Worm (Caenorhabditis elegans) whole organism, L2 larva: ENCODE results near the gene aqp-2.

ENCODE experiments used
- C34F6.9 ChIP-seq: fragments of 150-350 bp; optimal IDR thresholded peaks from 2 replicates; lab custom pipeline; 2014; ENCODE audit warnings: missing biosample characterization, missing genetic modification characterization
- F13H6.1 ChIP-seq: sonication (generic microtip); optimal IDR thresholded peaks from 2 replicates; lab custom pipeline; 2016; ENCODE audit warnings: missing genetic modification characterization, missing compliant biosample characterization
- R02D3.7 ChIP-seq: fragments of 150-350 bp; optimal IDR thresholded peaks from 2 replicates; lab custom pipeline; 2014; ENCODE audit warnings: missing biosample characterization, missing genetic modification characterization
- Y55F3AM.14 ChIP-seq: fragments of 200-800 bp; sonication (Bioruptor generic); optimal IDR thresholded peaks from 2 replicates; lab custom pipeline; 2018; ENCODE audit warnings: mild to moderate bottlenecking, missing genetic modification characterization, missing compliant biosample characterization
- ZK546.5 ChIP-seq: sonication (generic microtip); optimal IDR thresholded peaks from 2 replicates; lab custom pipeline; 2017; ENCODE audit warnings: missing biosample characterization, missing genetic modification characterization
- alr-1 ChIP-seq: fragments of 150-350 bp; optimal IDR thresholded peaks from 2 replicates; lab custom pipeline; 2014; ENCODE audit warnings: missing biosample characterization, missing genetic modification characterization
- ama-1 ChIP-seq: fragments of 150-350 bp; optimal IDR thresholded peaks from 2 replicates; lab custom pipeline; 2018; ENCODE audit warnings: inconsistent platforms
- ceh-16 ChIP-seq: fragments of 150-350 bp; optimal IDR thresholded peaks from 2 replicates; lab custom pipeline; 2014; ENCODE audit warnings: missing biosample characterization, missing genetic modification characterization
- ceh-82 ChIP-seq: fragments of 150-350 bp; optimal IDR thresholded peaks from 2 replicates; lab custom pipeline; 2014; ENCODE audit warnings: missing biosample characterization, missing genetic modification characterization
- crh-2 ChIP-seq: sonication (generic microtip); optimal IDR thresholded peaks from 2 replicates; lab custom pipeline; 2017; ENCODE audit warnings: missing biosample characterization, missing genetic modification characterization
- dmd-4 ChIP-seq: sonication (generic microtip); optimal IDR thresholded peaks from 2 replicates; lab custom pipeline; 2017; ENCODE audit warnings: missing biosample characterization, missing genetic modification characterization
- elt-3 ChIP-seq: sonication (generic microtip); optimal IDR thresholded peaks from 2 replicates; lab custom pipeline; 2017; ENCODE audit warnings: missing biosample characterization, missing genetic modification characterization
- fos-1 ChIP-seq: fragments of 150-350 bp; optimal IDR thresholded peaks from 2 replicates; lab custom pipeline; 2014; ENCODE audit warnings: missing biosample characterization, missing genetic modification characterization
- gmeb-1 ChIP-seq: fragments of 150-350 bp; optimal IDR thresholded peaks from 2 replicates; lab custom pipeline; 2014; ENCODE audit warnings: missing biosample characterization, missing genetic modification characterization
- lin-11 ChIP-seq: fragments of 150-350 bp; sonication (generic microtip); optimal IDR thresholded peaks from 2 replicates; lab custom pipeline; 2014; ENCODE audit warnings: missing biosample characterization, missing genetic modification characterization, inconsistent platforms, mixed read lengths
- lin-13 ChIP-seq: fragments of 150-350 bp; optimal IDR thresholded peaks from 2 replicates; lab custom pipeline; 2014; ENCODE audit warnings: missing biosample characterization, missing genetic modification reagents, missing genetic modification characterization
- lsy-2 ChIP-seq, 2 experiments: fragments of 150-350 bp in 1 of 2; sonication (generic microtip) in 1 of 2; optimal IDR thresholded peaks; 2 replicates each; lab custom pipeline; 2014 to 2017; ENCODE audit warnings: missing biosample characterization in 2 of 2, missing genetic modification characterization in 2 of 2
- mab-5 ChIP-seq: fragments of 150-350 bp; optimal IDR thresholded peaks from 2 replicates; lab custom pipeline; 2014; ENCODE audit warnings: missing biosample characterization, missing genetic modification characterization
- mbf-1 ChIP-seq: sonication (generic microtip); optimal IDR thresholded peaks from 2 replicates; lab custom pipeline; 2017; ENCODE audit warnings: missing biosample characterization, missing genetic modification characterization
- nhr-10 ChIP-seq: sonication (generic microtip); optimal IDR thresholded peaks from 2 replicates; lab custom pipeline; 2017; ENCODE audit warnings: missing biosample characterization, missing genetic modification characterization
- nhr-11 ChIP-seq: fragments of 150-350 bp; optimal IDR thresholded peaks from 2 replicates; lab custom pipeline; 2014; ENCODE audit warnings: missing biosample characterization, missing genetic modification characterization
- nhr-12 ChIP-seq: fragments of 150-350 bp; optimal IDR thresholded peaks from 2 replicates; lab custom pipeline; 2014; ENCODE audit warnings: missing biosample characterization, missing genetic modification characterization
- nhr-129 ChIP-seq: fragments of 150-350 bp; optimal IDR thresholded peaks from 2 replicates; lab custom pipeline; 2014; ENCODE audit warnings: missing biosample characterization, missing genetic modification characterization
- nhr-23 ChIP-seq: fragments of 150-350 bp; optimal IDR thresholded peaks from 2 replicates; lab custom pipeline; 2014; ENCODE audit warnings: missing biosample characterization, missing genetic modification reagents, missing genetic modification characterization
- nhr-237 ChIP-seq: fragments of 150-350 bp; optimal IDR thresholded peaks from 2 replicates; lab custom pipeline; 2014; ENCODE audit warnings: missing biosample characterization, missing genetic modification characterization
- nhr-25 ChIP-seq: fragments of 150-350 bp; sonication (generic microtip); optimal IDR thresholded peaks from 3 replicates; lab custom pipeline; 2014; ENCODE audit warnings: missing biosample characterization, missing genetic modification characterization
- nhr-77 ChIP-seq: fragments of 150-350 bp; optimal IDR thresholded peaks from 2 replicates; lab custom pipeline; 2014; ENCODE audit warnings: missing biosample characterization, missing genetic modification characterization
- skn-1 ChIP-seq: sonication (generic microtip); optimal IDR thresholded peaks from 2 replicates; lab custom pipeline; 2017; ENCODE audit warnings: missing biosample characterization, missing genetic modification characterization
- sma-3 ChIP-seq: sonication (generic microtip); optimal IDR thresholded peaks from 2 replicates; lab custom pipeline; 2016; ENCODE audit warnings: missing genetic modification reagents, missing genetic modification characterization, missing compliant biosample characterization
- sma-9 ChIP-seq, 2 experiments: fragments of 150-350 bp in 1 of 2; sonication (generic microtip) in 1 of 2; optimal IDR thresholded peaks; 2 replicates each; lab custom pipeline; 2014 to 2016; ENCODE audit warnings: missing genetic modification characterization in 2 of 2, mild to moderate bottlenecking in 1 of 2, missing biosample characterization in 1 of 2, missing compliant biosample characterization in 1 of 2, missing genetic modification reagents in 1 of 2, moderate library complexity in 1 of 2
- snpc-4 ChIP-seq: fragments of 150-350 bp; optimal IDR thresholded peaks from 2 replicates; lab custom pipeline; 2014; ENCODE audit warnings: missing biosample characterization, missing genetic modification characterization
- unc-39 ChIP-seq: fragments of 150-350 bp; optimal IDR thresholded peaks from 2 replicates; lab custom pipeline; 2014; ENCODE audit warnings: missing biosample characterization, missing genetic modification characterization
- unc-55 ChIP-seq: fragments of 150-350 bp; sonication (generic microtip); optimal IDR thresholded peaks from 3 replicates; lab custom pipeline; 2014; ENCODE audit warnings: missing biosample characterization, missing genetic modification reagents, missing genetic modification characterization
- unc-62 ChIP-seq: fragments of 150-350 bp; optimal IDR thresholded peaks from 2 replicates; lab custom pipeline; 2014; ENCODE audit warnings: missing biosample characterization, missing genetic modification reagents, missing genetic modification characterization
- ztf-1 ChIP-seq: fragments of 200-800 bp; sonication (Bioruptor generic); conservative IDR thresholded peaks from 2 replicates; pipeline ENCODE4 v1.3.6; 2022; ENCODE audit warnings: missing genetic modification characterization, missing compliant biosample characterization
- ztf-11 ChIP-seq: sonication (generic microtip); optimal IDR thresholded peaks from 2 replicates; lab custom pipeline; 2017; ENCODE audit warnings: missing biosample characterization, missing genetic modification characterization
- ztf-4 ChIP-seq: fragments of 150-350 bp; optimal IDR thresholded peaks from 2 replicates; lab custom pipeline; 2014; ENCODE audit warnings: missing biosample characterization, missing genetic modification characterization

The aqp-2 gene

DNA sequence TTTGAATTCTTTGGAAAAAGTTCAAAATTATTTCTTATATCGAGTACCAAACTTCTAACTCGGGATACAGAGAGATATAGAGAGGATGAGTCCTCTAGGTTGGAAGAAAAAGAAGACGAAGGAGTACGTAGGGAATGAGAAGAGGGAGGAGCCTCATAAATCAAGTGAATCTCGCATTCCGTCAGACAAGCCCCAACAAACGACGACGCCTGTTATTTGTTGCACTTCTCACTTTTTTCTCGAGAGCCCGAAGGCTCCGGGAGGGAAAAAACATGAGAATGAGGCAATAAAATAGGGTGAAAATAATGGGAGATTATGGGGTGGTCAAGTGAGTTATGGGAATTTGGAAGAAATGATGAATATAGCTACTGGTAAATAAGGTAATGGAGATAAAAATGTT is 37.9 kb upstream of the aqp-2 start:
- peak; percentile 25 for TF ChIP-seq nhr-129 (tag; lab: Kevin White, UChicago)
- TF ChIP-seq fos-1 (tag; lab: Kevin White, UChicago), result no peak
- TF ChIP-seq nhr-77 (tag; lab: Kevin White, UChicago), result no peak
- no peak for TF ChIP-seq ceh-16 (tag; lab: Kevin White, UChicago)
- TF ChIP-seq F13H6.1 (tag; lab: Kevin White, UChicago), result peak; percentile 1
- no peak for TF ChIP-seq nhr-237 (tag; lab: Kevin White, UChicago)
- peak; percentile 23 for TF ChIP-seq sma-9 (GFP tag; optimal IDR thresholded peaks at IDR 0.05; lab: Kevin White, UChicago)
- no peak for TF ChIP-seq sma-9 (tag; optimal IDR thresholded peaks at IDR 0.05; lab: Kevin White, UChicago)
- TF ChIP-seq skn-1, result no peak
- TF ChIP-seq mab-5 (tag; lab: Kevin White, UChicago), result peak; percentile 93
- TF ChIP-seq nhr-12 (tag; lab: Kevin White, UChicago), result no peak
- TF ChIP-seq unc-39 (tag; lab: Kevin White, UChicago), result no peak
- peak; percentile 23 for TF ChIP-seq unc-55 (GFP tag; lab: Kevin White, UChicago)
- peak in 1 of 2 experiments; percentile 21 for TF ChIP-seq lsy-2 (tag; optimal IDR thresholded peaks at IDR 0.05; lab: Kevin White, UChicago)

DNA sequence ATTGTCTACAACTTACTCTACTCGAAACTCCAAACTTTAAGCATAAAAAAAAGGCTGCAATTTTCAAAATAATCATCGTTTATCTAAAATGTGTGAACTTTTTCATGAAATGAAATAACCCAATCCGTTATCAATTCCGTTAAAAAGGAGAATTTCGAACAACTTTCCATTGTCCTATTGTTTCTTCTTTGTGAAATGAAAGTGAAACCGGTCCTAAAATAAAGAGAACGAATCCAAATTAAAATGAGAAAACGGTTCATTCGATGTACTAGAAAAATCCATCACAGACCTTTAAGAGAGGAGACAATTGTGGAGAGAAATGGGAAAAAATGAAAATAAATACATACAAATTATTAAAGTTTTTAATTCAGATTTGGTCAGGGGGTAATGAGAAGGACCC is 33.9 kb upstream of the aqp-2 start, which contains the start of gene C01G6.9:
TSS of gene C01G6.9 (minus strand) at position 141 of the 400 bp plus-strand sequence.
- TF ChIP-seq unc-39 (tag; lab: Kevin White, UChicago) (no peak), lin-11 (tag; lab: Kevin White, UChicago) (no peak), unc-62 (GFP tag; lab: Kevin White, UChicago) (no peak), nhr-77 (tag; lab: Kevin White, UChicago) (no peak), Y55F3AM.14 (no peak), R02D3.7 (tag; lab: Kevin White, UChicago) (no peak)

DNA sequence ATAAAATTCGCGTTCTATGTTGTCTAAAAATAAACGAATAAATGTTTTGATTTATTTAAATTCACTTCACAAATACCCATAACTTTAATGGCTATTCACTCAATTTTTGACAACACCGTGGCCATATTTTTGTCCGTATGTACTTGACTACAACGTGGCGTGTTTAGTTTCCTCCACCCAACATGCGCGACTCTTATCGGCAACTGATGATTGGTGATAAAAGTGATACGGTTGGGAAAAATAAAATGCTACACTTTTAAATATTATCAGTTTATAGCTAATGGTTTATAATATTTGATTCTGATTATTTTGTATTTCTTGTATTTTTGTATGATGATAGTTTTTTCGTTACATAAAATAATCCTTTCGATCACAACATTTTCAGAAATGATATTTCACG is 29.9 kb upstream of the aqp-2 start, which contains the start of gene acs-7:
TSS of gene acs-7 (plus strand) at position 386 of the 400 bp plus-strand sequence.
- TF ChIP-seq nhr-25 (no peak), F13H6.1 (tag; lab: Kevin White, UChicago) (peak; percentile 31), lin-11 (tag; lab: Kevin White, UChicago) (no peak), ZK546.5 (no peak), mbf-1 (no peak), ztf-4 (tag; lab: Kevin White, UChicago) (no peak), nhr-12 (tag; lab: Kevin White, UChicago) (no peak), ceh-16 (tag; lab: Kevin White, UChicago) (no peak), nhr-129 (tag; lab: Kevin White, UChicago) (no peak), gmeb-1 (tag; lab: Kevin White, UChicago) (peak; percentile 50), elt-3 (no peak), fos-1 (tag; lab: Kevin White, UChicago) (peak; percentile 97), sma-3 (GFP tag; lab: Kevin White, UChicago) (no peak), C34F6.9 (no peak), skn-1 (peak; percentile 39), unc-39 (tag; lab: Kevin White, UChicago) (no peak), mab-5 (tag; lab: Kevin White, UChicago) (no peak), dmd-4 (tag; lab: Kevin White, UChicago) (no peak), ama-1 (lab: Kevin White, UChicago) (no peak), unc-62 (GFP tag; lab: Kevin White, UChicago) (no peak), unc-55 (GFP tag; lab: Kevin White, UChicago) (no peak), crh-2 (tag; lab: Kevin White, UChicago) (peak; percentile 91), sma-9 (GFP tag; optimal IDR thresholded peaks at IDR 0.05; lab: Kevin White, UChicago) (peak; percentile 52), sma-9 (tag; optimal IDR thresholded peaks at IDR 0.05; lab: Kevin White, UChicago) (no peak), nhr-11 (tag; lab: Kevin White, UChicago) (no peak), nhr-237 (tag; lab: Kevin White, UChicago) (no peak), alr-1 (no peak), ztf-1 (GFP tag; lab: Robert Waterston, UW) (no peak)

DNA sequence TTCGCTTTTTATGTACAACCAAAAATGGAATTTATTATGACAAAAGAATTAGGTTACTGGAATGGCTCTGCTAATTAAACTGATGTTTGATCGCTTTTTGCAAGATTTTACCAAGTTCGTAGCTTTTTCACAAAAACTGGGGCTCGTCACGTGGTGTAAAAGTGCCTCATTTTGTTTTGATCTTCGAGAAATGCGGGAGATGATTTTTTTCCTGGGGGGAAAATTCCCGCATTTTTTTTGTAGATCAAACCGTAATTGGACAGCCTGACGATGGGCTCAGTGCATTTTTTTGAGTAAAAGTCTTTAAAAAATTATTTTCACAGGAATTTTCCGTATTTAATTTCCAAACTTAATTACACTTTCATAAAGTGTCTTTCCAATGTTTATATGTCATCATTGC is 27.3 kb upstream of the aqp-2 start:
- TF ChIP-seq nhr-77 (tag; lab: Kevin White, UChicago) (no peak), nhr-10 (no peak), ceh-82 (tag; lab: Kevin White, UChicago) (no peak), gmeb-1 (tag; lab: Kevin White, UChicago) (no peak), nhr-12 (tag; lab: Kevin White, UChicago) (no peak), nhr-23 (tag; lab: Kevin White, UChicago) (no peak), nhr-25 (no peak), unc-62 (GFP tag; lab: Kevin White, UChicago) (no peak), nhr-129 (tag; lab: Kevin White, UChicago) (no peak), R02D3.7 (tag; lab: Kevin White, UChicago) (no peak), mab-5 (tag; lab: Kevin White, UChicago) (no peak), C34F6.9 (no peak), elt-3 (no peak), ceh-16 (tag; lab: Kevin White, UChicago) (no peak), lin-13 (no peak), ztf-11 (tag; lab: Kevin White, UChicago) (no peak), snpc-4 (tag; lab: Kevin White, UChicago) (no peak), nhr-237 (tag; lab: Kevin White, UChicago) (no peak)
